Worm (Caenorhabditis elegans) whole organism, young adult: ENCODE data around the gene K10G4.10.
A peak's percentile ranks its signal among the peaks of the same experiment; 100 is the strongest.
"Not testable (repeated sequence)": the region's sequence is repeated elsewhere in the genome, so short reads cannot be mapped to it uniquely, and the experiment has no call there.

Experiments used
- B0035.1 ChIP-seq: sonication (generic microtip); optimal IDR thresholded peaks from 2 replicates; lab custom pipeline; 2016; ENCODE audit warnings: missing genetic modification characterization, mild to moderate bottlenecking, missing compliant biosample characterization, missing genotype, missing genetic modification reagents
- B0261.1 ChIP-seq: sonication (generic microtip); optimal IDR thresholded peaks from 2 replicates; lab custom pipeline; 2016; ENCODE audit warnings: mild to moderate bottlenecking, missing genetic modification characterization, moderate library complexity, missing compliant biosample characterization
- D2030.7 ChIP-seq: fragments of 200-800 bp; sonication (Bioruptor generic); IDR thresholded peaks from 2 replicates; pipeline ENCODE4 v1.3.6; 2022; ENCODE audit warnings: missing genetic modification reagents, missing genetic modification characterization, missing compliant biosample characterization
- F39B2.1 ChIP-seq: fragments of 200-800 bp; sonication (Bioruptor generic); IDR thresholded peaks from 2 replicates; pipeline ENCODE4 v1.3.6; 2022; ENCODE audit warnings: missing genetic modification reagents, missing genetic modification characterization, missing compliant biosample characterization
- F57A8.1 ChIP-seq: fragments of 200-800 bp; sonication (Bioruptor generic); optimal IDR thresholded peaks from 2 replicates; lab custom pipeline; 2018; ENCODE audit warnings: mild to moderate bottlenecking, missing genetic modification characterization, moderate library complexity, missing compliant biosample characterization
- K11D2.4 ChIP-seq: fragments of 200-800 bp; sonication (Bioruptor generic); IDR thresholded peaks from 2 replicates; pipeline ENCODE4 v1.3.6; 2022; ENCODE audit warnings: missing genetic modification reagents, missing genetic modification characterization, missing compliant biosample characterization
- Y95B8A.8 ChIP-seq: fragments of 200-800 bp; sonication (Bioruptor generic); IDR thresholded peaks from 2 replicates; pipeline ENCODE4 v1.3.6; 2022; ENCODE audit warnings: missing genetic modification reagents, missing genetic modification characterization, missing compliant biosample characterization
- akir-1 ChIP-seq: fragments of 200-800 bp; sonication (Bioruptor generic); optimal IDR thresholded peaks from 2 replicates; lab custom pipeline; 2018; ENCODE audit warnings: mild to moderate bottlenecking, missing genetic modification characterization, moderate library complexity, missing compliant biosample characterization
- ama-1 ChIP-seq, 3 experiments: fragments of 150-350 bp in 1 of 3; sonication (generic microtip) in 2 of 3; optimal IDR thresholded peaks; 2 replicates each; lab custom pipeline; 2014 to 2018; ENCODE audit warnings: missing biosample characterization in 2 of 3, missing genetic modification characterization in 2 of 3, missing genetic modification reagents in 2 of 3
- aptf-3 ChIP-seq: fragments of 200-800 bp; sonication (Bioruptor generic); IDR thresholded peaks from 2 replicates; pipeline ENCODE4 v1.3.6; 2022; ENCODE audit warnings: missing genetic modification characterization, missing compliant biosample characterization
- attf-5 ChIP-seq: fragments of 200-800 bp; sonication (Bioruptor generic); optimal IDR thresholded peaks from 2 replicates; lab custom pipeline; 2018; ENCODE audit warnings: mild to moderate bottlenecking, missing genetic modification characterization, missing compliant biosample characterization
- bed-2 ChIP-seq: fragments of 200-800 bp; sonication (Bioruptor generic); IDR thresholded peaks from 2 replicates; pipeline ENCODE4 v1.3.6; 2022; ENCODE audit warnings: missing genetic modification reagents, missing genetic modification characterization, missing compliant biosample characterization
- ceh-79 ChIP-seq: sonication (generic microtip); optimal IDR thresholded peaks from 2 replicates; lab custom pipeline; 2017; ENCODE audit warnings: mild to moderate bottlenecking, missing genetic modification characterization, missing compliant biosample characterization
- egl-18 ChIP-seq: fragments of 200-800 bp; sonication (Bioruptor generic); IDR thresholded peaks from 2 replicates; pipeline ENCODE4 v1.3.6; 2022; ENCODE audit warnings: missing genetic modification reagents, missing genetic modification characterization, missing compliant biosample characterization
- egl-44 ChIP-seq: fragments of 200-800 bp; sonication (Bioruptor generic); IDR thresholded peaks from 2 replicates; pipeline ENCODE4 v1.3.6; 2022; ENCODE audit warnings: missing genetic modification reagents, missing genetic modification characterization, missing compliant biosample characterization
- egrh-3 ChIP-seq: fragments of 200-800 bp; sonication (Bioruptor generic); IDR thresholded peaks from 2 replicates; pipeline ENCODE4 v1.3.6; 2022; ENCODE audit warnings: missing genetic modification reagents, missing genetic modification characterization, missing compliant biosample characterization
- ekl-4 ChIP-seq: fragments of 200-800 bp; sonication (Bioruptor generic); IDR thresholded peaks from 2 replicates; pipeline ENCODE4 v1.3.6; 2022; ENCODE audit warnings: missing genetic modification reagents, missing genetic modification characterization, missing compliant biosample characterization
- hmg-1.2 ChIP-seq: fragments of 200-800 bp; sonication (Bioruptor generic); IDR thresholded peaks from 2 replicates; pipeline ENCODE4 v1.3.6; 2022; ENCODE audit warnings: missing genetic modification reagents, missing genetic modification characterization, missing compliant biosample characterization
- hmg-20 ChIP-seq: fragments of 200-800 bp; sonication (Bioruptor generic); IDR thresholded peaks from 2 replicates; pipeline ENCODE4 v1.3.6; 2022; ENCODE audit warnings: missing genetic modification reagents, missing genetic modification characterization, missing compliant biosample characterization
- lin-54 ChIP-seq: fragments of 200-800 bp; sonication (Bioruptor generic); optimal IDR thresholded peaks from 2 replicates; lab custom pipeline; 2018; ENCODE audit warnings: mild to moderate bottlenecking, missing genetic modification characterization, missing compliant biosample characterization
- lsl-1 ChIP-seq: fragments of 200-800 bp; sonication (Bioruptor generic); optimal IDR thresholded peaks from 2 replicates; lab custom pipeline; 2018; ENCODE audit warnings: mild to moderate bottlenecking, missing genetic modification characterization, moderate library complexity, missing compliant biosample characterization
- nfya-1 ChIP-seq: sonication (generic microtip); optimal IDR thresholded peaks from 2 replicates; lab custom pipeline; 2017; ENCODE audit warnings: antibody characterized with exemption, missing compliant biosample characterization, missing genetic modification characterization, borderline replicate concordance; ENCODE audit not compliant: insufficient read depth
- nhr-80 ChIP-seq: sonication (generic microtip); optimal IDR thresholded peaks from 2 replicates; lab custom pipeline; 2016; ENCODE audit warnings: missing genetic modification characterization, missing compliant biosample characterization
- rec-8 ChIP-seq, 2 experiments: sonication (generic microtip); optimal IDR thresholded peaks; 2 replicates each; lab custom pipeline; 2016; ENCODE audit warnings: mild to moderate bottlenecking in 2 of 2, missing genetic modification characterization in 2 of 2, missing genetic modification reagents in 2 of 2, missing genotype in 2 of 2, missing biosample characterization in 1 of 2, missing compliant biosample characterization in 1 of 2, moderate library complexity in 1 of 2
- rpc-1 ChIP-seq, 2 experiments: fragments of 150-350 bp in 1 of 2; sonication (generic microtip) in 1 of 2; optimal IDR thresholded peaks; 2 replicates each; lab custom pipeline; 2014 to 2018; ENCODE audit warnings: missing biosample characterization in 1 of 2, missing genetic modification characterization in 1 of 2, missing genetic modification reagents in 1 of 2, missing genotype in 1 of 2
- snpc-4 ChIP-seq, 5 experiments: fragments of 150-350 bp in 1 of 5; sonication (generic microtip) in 4 of 5; optimal IDR thresholded peaks; 2 replicates each; lab custom pipeline; 2014 to 2018; ENCODE audit warnings: missing genetic modification characterization in 5 of 5, missing biosample characterization in 3 of 5, antibody characterized with exemption in 2 of 5, mild to moderate bottlenecking in 2 of 5, missing compliant biosample characterization in 2 of 5, missing genotype in 2 of 5, moderate library complexity in 2 of 5, missing genetic modification reagents in 1 of 5
- tlf-1 ChIP-seq: fragments of 200-800 bp; sonication (Bioruptor generic); optimal IDR thresholded peaks from 2 replicates; lab custom pipeline; 2018; ENCODE audit warnings: mild to moderate bottlenecking, missing genetic modification characterization, missing compliant biosample characterization
- unc-62 ChIP-seq: fragments of 150-350 bp; optimal IDR thresholded peaks from 2 replicates; lab custom pipeline; 2014; ENCODE audit warnings: missing biosample characterization, missing genetic modification reagents, missing genetic modification characterization
- zfh-2 ChIP-seq: fragments of 200-800 bp; sonication (Bioruptor generic); conservative IDR thresholded peaks from 2 replicates; pipeline ENCODE4 v1.3.6; 2022; ENCODE audit warnings: missing genetic modification reagents, missing genetic modification characterization, missing compliant biosample characterization
- zim-3 ChIP-seq: sonication (generic microtip); optimal IDR thresholded peaks from 2 replicates; lab custom pipeline; 2017; ENCODE audit warnings: mild to moderate bottlenecking, missing genetic modification characterization, moderate library complexity, missing compliant biosample characterization
- ztf-22 ChIP-seq: fragments of 200-800 bp; sonication (Bioruptor generic); optimal IDR thresholded peaks from 2 replicates; lab custom pipeline; 2018; ENCODE audit warnings: mild to moderate bottlenecking, missing genetic modification characterization, moderate library complexity, missing compliant biosample characterization
- ztf-28 ChIP-seq: fragments of 200-800 bp; sonication (Bioruptor generic); IDR thresholded peaks from 2 replicates; pipeline ENCODE4 v1.3.6; 2022; ENCODE audit warnings: missing genetic modification reagents, missing genetic modification characterization, missing compliant biosample characterization
- ztf-3 ChIP-seq: fragments of 200-800 bp; sonication (Bioruptor generic); optimal IDR thresholded peaks from 2 replicates; lab custom pipeline; 2018; ENCODE audit warnings: mild to moderate bottlenecking, missing genetic modification characterization, missing compliant biosample characterization

K10G4.10 gene

ce11 chrV:17248915-17249314 is 24.4 kb upstream of the K10G4.10 start, which contains the start of gene clec-243:
TSS of gene clec-243 (minus strand) at chrV:17249015.
- TF ChIP-seq ztf-3 (no peak), nfya-1 (tag; lab: Kevin White, UChicago) (no peak), lsl-1 (no peak), F39B2.1 (GFP tag; lab: Robert Waterston, UW) (no peak), rec-8 (tag; optimal IDR thresholded peaks at IDR 0.05; lab: Kevin White, UChicago) (no peak)

ce11 chrV:17251364-17251961 is 21.9 kb upstream of the K10G4.10 start, which contains the start of gene Y61B8A.6:
TSS of gene Y61B8A.6 (plus strand) at chrV:17251911.
- TF ChIP-seq ztf-28 (no peak), D2030.7 (GFP tag; lab: Robert Waterston, UW) (no peak), aptf-3 (GFP tag; lab: Robert Waterston, UW) (no peak), rpc-1 (optimal IDR thresholded peaks at IDR 0.05; lab: Kevin White, UChicago) (no peak), rpc-1 (tag; optimal IDR thresholded peaks at IDR 0.05; lab: Kevin White, UChicago) (no peak), zfh-2 (GFP tag; lab: Robert Waterston, UW) (peak; percentile 63), hmg-1.2 (GFP tag; lab: Robert Waterston, UW) (peak; percentile 23; the same call in 1 of the 2 replicates), egrh-3 (GFP tag; lab: Robert Waterston, UW) (peak; percentile 45; the same call in 1 of the 2 replicates), snpc-4 (GFP tag; optimal IDR thresholded peaks at IDR 0.05; lab: Kevin White, UChicago) (no peak), snpc-4 (tag; optimal IDR thresholded peaks at IDR 0.05; lab: Kevin White, UChicago) (peak in 1 of 4 experiments; percentile 62), B0035.1 (tag; lab: Kevin White, UChicago) (no peak)

ce11 chrV:17255028-17255427 is 18.3 kb upstream of the K10G4.10 start, which contains the start of gene srh-116:
TSS of gene srh-116 (minus strand) at chrV:17255128.
- not testable (repeated sequence) for TF ChIP-seq unc-62 (GFP tag; lab: Kevin White, UChicago); zim-3; Y95B8A.8 (GFP tag; lab: Robert Waterston, UW)

- TF ChIP-seq egl-18 (GFP tag; lab: Robert Waterston, UW) (no peak), ztf-22 (GFP tag; lab: Kevin White, UChicago) (no peak)
Measured at ce11 chrV:17255454-17255853, 17.9 kb upstream of the K10G4.10 start, which contains the start of gene srh-115. TSS of gene srh-115 (plus strand) at chrV:17255754.

- TF ChIP-seq snpc-4 (GFP tag; optimal IDR thresholded peaks at IDR 0.05; lab: Kevin White, UChicago) (no peak), snpc-4 (tag; optimal IDR thresholded peaks at IDR 0.05; lab: Kevin White, UChicago) (peak in 2 of 4 experiments; percentile 63 to 66), ekl-4 (no peak), zfh-2 (GFP tag; lab: Robert Waterston, UW) (peak; percentile 72)
Measured at ce11 chrV:17257637-17258036, 15.7 kb upstream of the K10G4.10 start.

ce11 chrV:17258244-17258643 is 15.1 kb upstream of the K10G4.10 start:
- peak; percentile 8 for TF ChIP-seq nhr-80 (tag; lab: Kevin White, UChicago)
- TF ChIP-seq attf-5 (GFP tag; lab: Kevin White, UChicago), result no peak

- TF ChIP-seq tlf-1, result no peak
- no peak for TF ChIP-seq ceh-79 (tag; lab: Kevin White, UChicago)
- TF ChIP-seq K11D2.4 (GFP tag; lab: Robert Waterston, UW), result no peak
- TF ChIP-seq egl-44, result no peak
- no peak for TF ChIP-seq F39B2.1 (GFP tag; lab: Robert Waterston, UW)
- no peak for TF ChIP-seq ama-1 (optimal IDR thresholded peaks at IDR 0.05; lab: Kevin White, UChicago)
- no peak for TF ChIP-seq ama-1 (GFP tag; optimal IDR thresholded peaks at IDR 0.05; lab: Kevin White, UChicago)
- TF ChIP-seq D2030.7 (GFP tag; lab: Robert Waterston, UW), result no peak
- no peak for TF ChIP-seq hmg-20
- TF ChIP-seq F57A8.1, result no peak
- TF ChIP-seq Y95B8A.8 (GFP tag; lab: Robert Waterston, UW), result no peak
- no peak for TF ChIP-seq bed-2 (GFP tag; lab: Robert Waterston, UW)
- no peak for TF ChIP-seq attf-5 (GFP tag; lab: Kevin White, UChicago)
- TF ChIP-seq lin-54, result no peak
- no peak for TF ChIP-seq akir-1 (GFP tag; lab: Kevin White, UChicago)
- TF ChIP-seq rpc-1 (optimal IDR thresholded peaks at IDR 0.05; lab: Kevin White, UChicago), result no peak
- TF ChIP-seq rpc-1 (tag; optimal IDR thresholded peaks at IDR 0.05; lab: Kevin White, UChicago), result no peak
- TF ChIP-seq B0261.1 (tag; lab: Kevin White, UChicago), result no peak
- no peak for TF ChIP-seq nhr-80 (tag; lab: Kevin White, UChicago)
Measured at ce11 chrV:17258868-17259267, 14.5 kb upstream of the K10G4.10 start, which contains the start of gene fbxa-85. TSS of gene fbxa-85 (plus strand) at chrV:17259168.
